Worm (Caenorhabditis elegans): ENCODE results near the gene srd-63.

- TF ChIP-seq dao-5 (tag; optimal IDR thresholded peaks at IDR 0.05) (no peak), him-1 (tag; optimal IDR thresholded peaks at IDR 0.05) (no peak)
Measured at ce11 chrV:16405366-16405765, 11.7 kb upstream of the srd-63 start.

Data from whole organism, L4/young adult.